Fruit fly (Drosophila melanogaster) whole organism, pupa: ENCODE measurements around the gene CG15312.

Source experiments
- CG10348 ChIP-seq: fragments of 200-800 bp; sonication (Bioruptor generic); IDR thresholded peaks from 2 replicates; pipeline ENCODE4 v1.3.6; 2022; ENCODE audit warnings: missing biosample characterization, missing genetic modification characterization
- CG15710 ChIP-seq: fragments of 200-800 bp; sonication (Bioruptor generic); optimal IDR thresholded peaks from 2 replicates; lab custom pipeline; 2018; ENCODE audit warnings: missing biosample characterization, mild to moderate bottlenecking, missing genetic modification characterization, moderate library complexity
- CG9948 ChIP-seq: fragments of 200-800 bp; sonication (Bioruptor generic); optimal IDR thresholded peaks from 2 replicates; lab custom pipeline; 2018; ENCODE audit warnings: missing biosample characterization, mild to moderate bottlenecking, missing genetic modification characterization, moderate library complexity
- Pif1A ChIP-seq: fragments of 200-800 bp; sonication (Bioruptor generic); optimal IDR thresholded peaks from 3 replicates; lab custom pipeline; 2016; ENCODE audit warnings: missing biosample characterization, missing genetic modification characterization

dm6 chrX:10008576-10009260 is 62.0 kb downstream of the CG15312 start, which contains the start of gene CG33557:
- TF ChIP-seq Pif1A (no peak), CG9948 (tag; lab: Kevin White, UChicago) (no peak), CG15710 (tag; lab: Kevin White, UChicago) (no peak), CG10348 (GFP tag; lab: Robert Waterston, UW) (no peak)
